Worm (Caenorhabditis elegans): Measurements from ENCODE around the gene srbc-66.
A peak's percentile ranks its signal among the peaks of the same experiment; 100 is the strongest.
"Not testable (repeated sequence)": the region's sequence is repeated elsewhere in the genome, so short reads cannot be mapped to it uniquely, and the experiment has no call there.

Gene srbc-66

ce11 chrV:3557422-3557821 lies 26.9 kb downstream of the srbc-66 start, which contains the start of gene grl-31:
grl-31 (minus strand) TSS chrV:3557778.
- no peak for TF ChIP-seq ceh-16 (tag; optimal IDR thresholded peaks at IDR 0.05)
- TF ChIP-seq nhr-11 (tag; optimal IDR thresholded peaks at IDR 0.05): no peak
- no peak for TF ChIP-seq nhr-23 (tag; optimal IDR thresholded peaks at IDR 0.05)
- TF ChIP-seq snpc-4 (tag; optimal IDR thresholded peaks at IDR 0.05): no peak

DNA sequence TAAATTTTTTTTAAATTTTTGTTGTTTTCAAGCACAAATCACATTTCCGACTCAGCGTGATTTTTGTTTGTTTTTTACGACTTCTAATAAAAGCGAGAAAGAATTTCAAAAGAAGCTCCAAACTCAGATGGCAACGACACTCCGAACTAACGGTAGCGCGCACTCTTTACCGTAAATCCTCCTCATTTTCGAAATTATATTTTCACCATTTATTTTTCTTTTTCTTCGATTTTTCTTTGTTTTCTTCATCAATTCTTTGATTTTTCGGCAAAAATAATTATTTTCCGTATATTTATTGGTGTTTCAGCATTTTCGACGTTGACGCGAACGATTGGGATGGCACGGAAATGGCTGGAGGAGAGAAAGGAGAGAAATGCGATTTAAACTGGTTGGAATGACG lies 28.2 kb downstream of the srbc-66 start, which contains the start of gene T24A6.1:
Gene T24A6.1 (plus strand): TSS at position 301 of the 400 bp plus-strand sequence.
- TF ChIP-seq alr-1, ceh-82, ztf-11 (tag; optimal IDR thresholded peaks at IDR 0.05): not testable (repeated sequence)

- not testable (repeated sequence) for TF ChIP-seq Y55F3AM.14 (GFP tag; optimal IDR thresholded peaks at IDR 0.05); nhr-25 (tag; optimal IDR thresholded peaks at IDR 0.05); nhr-23 (tag; optimal IDR thresholded peaks at IDR 0.05)
Measured at ce11 chrV:3562824-3563223, 32.3 kb downstream of the srbc-66 start, which contains the start of gene T24A6.16. T24A6.16 (minus strand) TSS chrV:3562924.

DNA sequence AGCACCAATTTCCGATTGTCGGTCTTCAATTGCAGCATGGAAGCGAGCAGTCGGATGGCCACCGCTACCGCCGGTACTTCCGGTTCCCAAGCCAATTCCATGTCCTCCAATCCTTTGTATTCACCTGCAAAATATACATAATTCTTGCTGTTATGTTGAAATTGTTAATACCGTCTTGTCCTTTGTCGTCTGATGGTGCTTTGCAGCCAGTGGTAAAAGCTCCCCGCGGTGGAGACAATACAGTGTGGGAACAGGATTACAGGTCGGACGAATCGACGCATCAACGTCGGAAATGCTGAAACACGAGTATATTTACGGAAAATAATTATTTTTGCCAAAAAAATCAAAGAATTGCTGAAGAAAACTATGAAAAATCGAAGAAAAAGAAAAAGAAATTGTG lies 33.8 kb downstream of the srbc-66 start, which contains the start of gene T24A6.17:
Gene T24A6.17 (minus strand): TSS at position 101 of the 400 bp plus-strand sequence.
- TF ChIP-seq fos-1, nhr-77, ztf-11 (tag; optimal IDR thresholded peaks at IDR 0.05): not testable (repeated sequence)

ce11 chrV:3570695-3571094 lies 40.2 kb downstream of the srbc-66 start, which contains the start of gene F40C5.2:
F40C5.2 (plus strand) TSS chrV:3570995.
- not testable (repeated sequence) for TF ChIP-seq nhr-77, gmeb-1, nhr-25 (tag; optimal IDR thresholded peaks at IDR 0.05)

- TF ChIP-seq peb-1, lin-11, nhr-237 (tag; optimal IDR thresholded peaks at IDR 0.05): not testable (repeated sequence)
Measured at ce11 chrV:3572408-3572807, 41.9 kb downstream of the srbc-66 start, which contains the start of gene F40C5.1. F40C5.1 (plus strand) TSS chrV:3572708.

ce11 chrV:3575759-3576158 lies 45.3 kb downstream of the srbc-66 start, which contains the start of gene grl-27:
grl-27 (minus strand) TSS chrV:3575859.
- TF ChIP-seq mbf-1 (tag; optimal IDR thresholded peaks at IDR 0.05) (no peak), unc-55 (GFP tag; optimal IDR thresholded peaks at IDR 0.05) (no peak), blmp-1 (tag; optimal IDR thresholded peaks at IDR 0.05; ENCODE audit: insufficient read depth) (no peak), ama-1 (optimal IDR thresholded peaks at IDR 0.05) (no peak), nhr-6 (tag; optimal IDR thresholded peaks at IDR 0.05) (no peak), lsy-2 (tag; optimal IDR thresholded peaks at IDR 0.05) (no peak), crh-2 (tag; optimal IDR thresholded peaks at IDR 0.05) (no peak), sem-4 (tag; optimal IDR thresholded peaks at IDR 0.05) (no peak), nhr-23 (tag; optimal IDR thresholded peaks at IDR 0.05) (no peak), nhr-11 (tag; optimal IDR thresholded peaks at IDR 0.05) (no peak), mab-5 (tag; optimal IDR thresholded peaks at IDR 0.05) (no peak), sma-9 (GFP tag; optimal IDR thresholded peaks at IDR 0.05) (no peak), sma-9 (tag; optimal IDR thresholded peaks at IDR 0.05) (no peak), dmd-4 (tag; optimal IDR thresholded peaks at IDR 0.05) (no peak)

DNA sequence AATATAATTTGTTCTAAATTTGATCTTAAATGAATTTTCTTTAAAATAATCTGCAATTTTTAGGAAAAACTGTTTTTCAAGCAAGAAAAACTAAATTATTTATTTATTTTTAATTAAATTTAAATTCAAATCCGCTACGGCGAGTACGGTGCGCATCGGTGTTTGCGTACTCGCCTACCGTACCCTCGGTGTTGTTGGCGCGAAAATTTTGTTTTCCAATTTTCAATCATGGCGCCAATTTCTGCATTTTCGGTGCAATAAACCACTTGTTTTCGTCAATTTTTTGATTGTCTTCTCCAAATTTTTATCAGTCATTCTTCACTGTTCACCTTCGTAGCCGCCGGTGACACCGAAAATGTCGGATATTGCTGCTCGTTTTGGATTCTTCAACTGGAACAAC lies 48.3 kb downstream of the srbc-66 start, which contains the start of gene pygl-1:
Gene pygl-1 (plus strand): TSS at position 211 of the 400 bp plus-strand sequence.
- TF ChIP-seq lsy-2 (tag; optimal IDR thresholded peaks at IDR 0.05) (peak in 1 of 2 experiments; percentile 81), unc-39 (tag; optimal IDR thresholded peaks at IDR 0.05) (no peak), skn-1 (tag; optimal IDR thresholded peaks at IDR 0.05) (no peak)
